Fruit fly (Drosophila melanogaster): ENCODE results near the gene Odj.

Gene Odj

DNA sequence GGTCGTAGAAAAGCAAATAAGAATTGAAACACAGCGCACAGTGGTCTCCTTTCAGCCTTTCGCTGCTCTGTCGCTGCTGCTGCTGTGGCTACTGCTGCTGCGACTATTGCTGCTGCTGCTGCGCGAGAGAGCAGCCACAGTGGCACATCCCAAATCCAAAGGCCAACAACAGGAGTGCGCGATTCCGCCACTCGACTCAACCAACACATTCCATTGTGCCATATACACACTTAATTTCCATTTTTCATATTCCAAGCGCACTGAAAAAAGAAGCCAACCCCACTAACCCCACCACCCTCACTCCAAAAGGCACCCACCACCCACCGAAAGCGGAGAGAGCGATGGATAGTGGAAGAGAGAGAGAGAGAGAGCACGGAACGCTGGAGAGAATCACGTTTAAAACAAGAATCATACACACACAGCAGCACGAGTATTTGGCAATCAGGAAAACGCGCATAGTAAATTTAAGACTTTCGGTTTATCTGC, 32.9 kb downstream of the Odj start (continued):
- TF ChIP-seq Adf1 (GFP tag; IDR thresholded peaks at IDR 0.05) (peak; percentile 86), CG34422 (GFP tag; IDR thresholded peaks at IDR 0.05) (0 out of 3 replicates have a peak, but pooled peaks have one; percentile 12), Side (GFP tag; optimal IDR thresholded peaks at IDR 0.05) (no peak), MESR4 (GFP tag; optimal IDR thresholded peaks at IDR 0.05) (no peak), GATAe (GFP tag; conservative IDR thresholded peaks at IDR 0.05) (no peak), Eip74EF (GFP tag; optimal IDR thresholded peaks at IDR 0.05) (no peak), ewg (GFP tag; optimal IDR thresholded peaks at IDR 0.05) (peak; percentile 25), sc (optimal IDR thresholded peaks at IDR 0.05) (no peak), sc (GFP tag; optimal IDR thresholded peaks at IDR 0.05) (no peak), CG14710 (tag; optimal IDR thresholded peaks at IDR 0.05) (no peak), phol (tag; optimal IDR thresholded peaks at IDR 0.05) (no peak), nerfin-1 (tag; optimal IDR thresholded peaks at IDR 0.05) (peak; percentile 84), row (GFP tag; IDR thresholded peaks at IDR 0.05) (peak; percentile 26; the same call in 1 of the 3 replicates), br (optimal IDR thresholded peaks at IDR 0.05) (no peak), sd (tag; optimal IDR thresholded peaks at IDR 0.05) (peak; percentile 88), CG6175 (GFP tag; IDR thresholded peaks at IDR 0.05) (0 out of 3 replicates have a peak, but pooled peaks have one; percentile 57), D19B (GFP tag; optimal IDR thresholded peaks at IDR 0.05) (no peak), seq (GFP tag; IDR thresholded peaks at IDR 0.05) (no peak), CG32532 (GFP tag; IDR thresholded peaks at IDR 0.05) (peak; percentile 47), Opbp (GFP tag; IDR thresholded peaks at IDR 0.05; ENCODE audit: partially characterized antibody) (no peak), Med (GFP tag) (peak; percentile 61), mirr (GFP tag; optimal IDR thresholded peaks at IDR 0.05) (no peak), sna (GFP tag; IDR thresholded peaks at IDR 0.05; ENCODE audit: partially characterized antibody) (0 out of 2 replicates have a peak, but pooled peaks have one; percentile 26), Rfx (GFP tag; IDR thresholded peaks at IDR 0.05) (peak; percentile 33; the same call in 1 of the 2 replicates), CG2889 (GFP tag; IDR thresholded peaks at IDR 0.05) (no peak), ranshi (GFP tag; IDR thresholded peaks at IDR 0.05) (0 out of 2 replicates have a peak, but pooled peaks have one; percentile 6), Drgx (GFP tag; IDR thresholded peaks at IDR 0.05) (no peak), yki (optimal IDR thresholded peaks at IDR 0.05) (peak; percentile 22), CG4854 (GFP tag; optimal IDR thresholded peaks at IDR 0.05) (no peak), bbx (GFP tag; IDR thresholded peaks at IDR 0.05; ENCODE audit: partially characterized antibody) (peak; percentile 34; the same call in 1 of the 2 replicates), da (GFP tag; optimal IDR thresholded peaks at IDR 0.05) (no peak), slbo (GFP tag; IDR thresholded peaks at IDR 0.05) (peak; percentile 4; the same call in 1 of the 2 replicates), so (GFP tag; IDR thresholded peaks at IDR 0.05) (no peak), Gsc (GFP tag; IDR thresholded peaks at IDR 0.05) (no peak), nom (GFP tag; optimal IDR thresholded peaks at IDR 0.05) (no peak), Mrtf (GFP tag; IDR thresholded peaks at IDR 0.05) (no peak), z (GFP tag; IDR thresholded peaks at IDR 0.05) (peak; percentile 69; the same call in 2 of the 3 replicates), CG10959 (GFP tag; IDR thresholded peaks at IDR 0.05) (0 out of 2 replicates have a peak, but pooled peaks have one; percentile 7), zf30C (GFP tag; optimal IDR thresholded peaks at IDR 0.05) (no peak), CG6254 (GFP tag; optimal IDR thresholded peaks at IDR 0.05) (no peak)

dm6 chr3R:17774538-17774937, 34.5 kb downstream of the Odj start:
- TF ChIP-seq BEAF-32 (GFP tag; optimal IDR thresholded peaks at IDR 0.05) (no peak), CG7786 (GFP tag; optimal IDR thresholded peaks at IDR 0.05) (no peak), mld (GFP tag; IDR thresholded peaks at IDR 0.05; ENCODE audit: partially characterized antibody) (no peak), CG7271 (tag; optimal IDR thresholded peaks at IDR 0.05) (no peak), CG12104 (GFP tag; optimal IDR thresholded peaks at IDR 0.05) (no peak), disco-r (GFP tag; optimal IDR thresholded peaks at IDR 0.05) (no peak), CG13624 (GFP tag; optimal IDR thresholded peaks at IDR 0.05) (no peak)
